Worm (Caenorhabditis elegans) whole organism, L4/young adult: ENCODE results near the gene F26G1.10.

ENCODE experiments used
- W03F9.2 ChIP-seq: fragments of 150-350 bp; optimal IDR thresholded peaks from 2 replicates; lab custom pipeline; 2014; ENCODE audit warnings: missing biosample characterization, missing genetic modification characterization
- dao-5 ChIP-seq: sonication (generic microtip); optimal IDR thresholded peaks from 2 replicates; lab custom pipeline; 2016; ENCODE audit warnings: missing genotype, missing genetic modification characterization, moderate library complexity, missing compliant biosample characterization
- him-1 ChIP-seq: sonication (generic microtip); optimal IDR thresholded peaks from 2 replicates; lab custom pipeline; 2016; ENCODE audit warnings: missing genotype, missing genetic modification reagents, missing genetic modification characterization, missing compliant biosample characterization

F26G1.10 gene

DNA sequence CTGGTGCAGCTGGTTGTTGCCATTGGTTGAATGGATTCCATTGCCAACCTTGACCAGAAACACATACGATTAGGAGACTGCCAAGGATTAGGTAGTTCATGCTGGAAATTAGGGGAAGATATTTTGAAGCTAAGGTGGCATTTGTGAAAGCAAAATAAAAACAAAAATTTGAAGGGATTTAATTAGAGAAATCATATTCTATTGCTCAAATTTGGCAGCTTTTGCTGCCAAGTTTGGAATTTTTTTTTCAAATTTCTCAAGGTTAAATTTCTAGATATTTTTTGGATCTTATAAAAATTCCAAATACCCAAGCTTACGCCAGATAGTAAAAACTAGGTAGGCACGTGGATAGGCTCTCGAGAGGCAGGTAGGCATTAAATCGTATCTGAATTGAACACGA, 2.9 kb upstream of the F26G1.10 start, which contains the start of gene F26G1.5:
Gene F26G1.5 (minus strand): TSS at position 101 of the 400 bp plus-strand sequence.
- no peak for TF ChIP-seq dao-5 (tag; lab: Kevin White, UChicago)
- no peak for TF ChIP-seq him-1 (tag; lab: Kevin White, UChicago)
- TF ChIP-seq W03F9.2 (tag; lab: Kevin White, UChicago) = no peak

DNA sequence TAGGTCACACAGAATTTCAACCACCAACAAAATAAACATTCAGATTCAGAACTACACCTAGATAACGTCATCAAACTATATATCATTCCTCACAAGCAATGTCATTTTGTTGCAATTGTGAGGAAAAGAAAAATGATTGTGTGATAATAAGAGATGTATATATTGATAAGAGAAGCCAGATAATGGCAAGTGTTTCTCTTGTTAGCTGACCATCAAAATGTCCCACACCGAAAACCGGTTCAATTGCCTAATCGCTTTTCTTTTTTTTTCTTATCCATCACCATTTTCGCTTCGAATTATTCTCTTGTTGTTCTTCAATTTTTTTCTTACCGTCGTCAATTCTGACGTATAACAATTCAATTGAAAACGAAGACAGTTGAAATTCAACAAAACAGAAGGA, 1.7 kb upstream of the F26G1.10 start:
- TF ChIP-seq W03F9.2 (tag; lab: Kevin White, UChicago) (no peak), dao-5 (tag; lab: Kevin White, UChicago) (no peak), him-1 (tag; lab: Kevin White, UChicago) (no peak)

DNA sequence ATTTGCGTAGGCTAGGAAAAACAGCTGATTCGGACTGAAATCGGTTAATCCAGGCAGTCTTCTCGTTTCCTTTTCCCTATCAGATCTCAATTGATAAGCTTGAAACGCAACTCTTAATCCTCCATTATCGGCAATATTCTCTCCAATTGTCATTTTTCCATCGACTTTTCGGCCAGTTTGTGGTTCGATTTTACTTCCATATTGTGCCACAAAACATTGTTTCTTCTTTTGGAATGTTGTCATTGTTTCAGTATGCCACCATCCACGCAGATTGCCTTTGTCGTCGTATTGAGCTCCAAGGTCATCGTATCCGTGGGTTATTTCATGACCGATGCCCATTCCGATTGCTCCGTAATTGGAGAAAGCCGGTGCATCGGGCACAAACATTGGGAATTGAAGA, 1.6 kb downstream of the F26G1.10 start:
- TF ChIP-seq W03F9.2 (tag; lab: Kevin White, UChicago) (no peak), dao-5 (tag; lab: Kevin White, UChicago) (no peak), him-1 (tag; lab: Kevin White, UChicago) (no peak)

DNA sequence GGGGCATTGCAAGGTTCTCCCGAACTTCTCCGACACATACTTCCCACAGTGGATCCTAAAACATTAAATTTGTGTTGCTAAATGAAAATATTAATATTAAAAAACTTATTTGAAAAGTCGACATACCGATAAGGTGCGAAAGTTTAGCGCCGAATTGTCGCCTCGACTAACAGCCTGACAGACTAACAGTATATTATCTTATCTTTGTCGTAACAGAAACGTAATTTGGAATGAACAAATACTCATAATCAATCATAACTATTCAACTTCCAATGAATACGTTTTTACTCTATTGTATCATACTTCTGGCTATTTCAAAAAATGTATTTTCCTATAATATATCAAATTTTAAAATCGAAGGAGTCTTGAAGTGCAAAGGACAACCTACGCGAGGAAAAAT, 2.8 kb downstream of the F26G1.10 start, which contains the start of gene F26G1.11:
Gene F26G1.11 (plus strand): TSS at position 205 of the 400 bp plus-strand sequence.
- no peak for TF ChIP-seq him-1 (tag; lab: Kevin White, UChicago)
- no peak for TF ChIP-seq dao-5 (tag; lab: Kevin White, UChicago)
- no peak for TF ChIP-seq W03F9.2 (tag; lab: Kevin White, UChicago)

DNA sequence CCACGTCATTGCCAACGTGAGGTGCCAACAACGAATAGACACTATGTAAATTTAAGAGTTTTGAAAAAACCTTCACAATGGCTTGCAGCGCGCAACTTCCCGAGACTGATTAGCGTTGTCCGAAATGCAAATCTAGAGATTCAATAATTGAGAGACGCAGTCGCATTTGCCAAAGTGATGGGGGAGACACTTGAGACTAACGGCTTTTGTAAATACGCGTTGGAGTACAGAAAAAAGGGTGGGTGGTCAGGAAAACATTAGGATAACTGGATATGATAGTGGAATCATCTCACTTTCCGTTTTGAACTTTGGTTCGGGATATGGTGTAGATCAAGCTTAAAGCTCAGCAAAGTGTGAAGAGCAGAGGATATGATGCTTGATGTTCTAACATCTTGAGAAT, 5.6 kb downstream of the F26G1.10 start:
- TF ChIP-seq W03F9.2 (tag; lab: Kevin White, UChicago) = no peak
- TF ChIP-seq dao-5 (tag; lab: Kevin White, UChicago) = no peak
- TF ChIP-seq him-1 (tag; lab: Kevin White, UChicago) = no peak

DNA sequence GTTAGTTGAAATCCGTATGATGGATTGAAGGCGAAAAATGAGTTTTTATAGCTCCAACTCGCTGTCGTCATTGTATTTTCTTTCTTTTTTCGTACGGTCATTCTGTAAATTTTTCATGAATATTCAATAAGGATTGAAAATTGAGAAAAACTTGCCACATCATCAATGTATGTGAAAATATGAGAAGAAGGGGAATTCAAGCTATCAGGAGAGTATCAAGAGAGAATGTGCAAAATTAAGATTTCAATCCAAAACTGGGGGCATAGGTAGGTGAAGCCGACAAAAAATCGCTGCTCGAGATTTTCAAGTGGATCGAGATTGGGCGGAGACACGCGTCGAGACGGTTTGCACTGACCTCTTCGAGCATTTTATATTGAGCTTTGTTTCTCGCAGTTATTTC, 10.3 kb downstream of the F26G1.10 start, which contains the start of gene nep-12:
Gene nep-12 (minus strand): TSS at position 101 of the 400 bp plus-strand sequence.
- no peak for TF ChIP-seq him-1 (tag; lab: Kevin White, UChicago)
- no peak for TF ChIP-seq dao-5 (tag; lab: Kevin White, UChicago)
- TF ChIP-seq W03F9.2 (tag; lab: Kevin White, UChicago) = no peak

DNA sequence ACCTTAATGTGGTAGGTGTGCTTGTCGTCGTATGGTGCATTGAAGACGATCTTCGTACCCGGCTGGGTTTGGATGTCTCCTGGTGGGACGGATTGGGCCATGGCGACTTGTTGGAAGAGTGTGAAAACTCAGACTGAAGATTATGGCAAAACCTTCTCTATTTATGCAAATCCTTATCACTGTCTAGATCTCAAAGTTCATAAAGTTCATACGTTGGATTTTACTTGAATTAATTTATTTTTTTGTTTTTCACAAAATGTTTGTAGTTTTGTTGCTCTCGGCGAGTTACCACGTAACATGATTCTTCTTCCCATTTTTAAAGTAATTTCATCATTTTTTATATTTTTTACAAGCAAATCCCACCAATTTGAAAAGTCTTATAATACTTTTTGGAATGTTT, 12.0 kb downstream of the F26G1.10 start, which contains the start of gene msp-3:
Gene msp-3 (minus strand): TSS at position 101 of the 400 bp plus-strand sequence.
- no peak for TF ChIP-seq him-1 (tag; lab: Kevin White, UChicago)
- TF ChIP-seq dao-5 (tag; lab: Kevin White, UChicago) = no peak
- TF ChIP-seq W03F9.2 (tag; lab: Kevin White, UChicago) = no peak

DNA sequence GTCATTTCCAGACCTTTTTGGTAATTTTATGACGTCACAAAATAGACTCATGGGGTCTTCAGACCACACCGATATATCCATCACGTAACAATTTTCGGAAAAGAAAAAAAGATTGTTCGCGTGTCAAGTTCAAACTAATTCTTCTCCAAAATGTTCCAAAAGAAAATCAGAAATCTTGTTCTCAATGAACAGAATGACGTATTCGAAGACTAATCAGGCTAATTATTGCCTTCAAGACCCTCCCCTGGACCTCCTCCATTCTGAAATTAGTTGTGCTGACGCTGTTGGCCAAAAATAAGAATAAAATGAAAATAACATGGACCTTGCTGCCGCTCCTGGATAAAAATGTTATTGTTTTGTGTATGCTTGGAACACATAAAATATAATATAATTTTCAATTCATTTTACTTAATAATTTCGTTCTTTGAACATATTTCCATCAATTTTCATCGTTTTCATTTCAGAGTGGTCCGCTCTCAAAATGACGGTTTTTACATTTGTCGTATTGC, 15.7 kb downstream of the F26G1.10 start, which contains the start of gene F26G1.15:
Gene F26G1.15 (plus strand): TSS at position 459 of the 509 bp plus-strand sequence.
- no peak for TF ChIP-seq W03F9.2 (tag; lab: Kevin White, UChicago)
- no peak for TF ChIP-seq him-1 (tag; lab: Kevin White, UChicago)
- TF ChIP-seq dao-5 (tag; lab: Kevin White, UChicago) = no peak

DNA sequence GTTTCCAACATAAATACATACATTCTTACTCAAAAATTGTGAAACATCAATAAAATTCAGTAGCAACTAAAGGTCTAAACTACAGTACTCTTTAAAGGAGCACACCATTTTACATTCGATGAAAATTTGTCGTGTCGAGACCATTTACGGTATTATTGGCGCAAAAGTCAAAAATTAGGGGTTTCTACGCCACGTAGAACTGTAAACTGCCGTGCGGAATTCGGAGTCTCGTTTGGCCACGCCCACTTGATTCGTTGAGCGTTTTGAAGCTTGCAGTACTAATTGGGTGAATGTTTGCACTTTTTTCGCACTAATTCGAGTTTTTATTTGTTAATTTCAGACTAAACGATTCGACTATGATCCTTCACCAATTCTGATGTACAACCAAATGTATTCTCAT, 16.5 kb downstream of the F26G1.10 start:
- no peak for TF ChIP-seq W03F9.2 (tag; lab: Kevin White, UChicago)

DNA sequence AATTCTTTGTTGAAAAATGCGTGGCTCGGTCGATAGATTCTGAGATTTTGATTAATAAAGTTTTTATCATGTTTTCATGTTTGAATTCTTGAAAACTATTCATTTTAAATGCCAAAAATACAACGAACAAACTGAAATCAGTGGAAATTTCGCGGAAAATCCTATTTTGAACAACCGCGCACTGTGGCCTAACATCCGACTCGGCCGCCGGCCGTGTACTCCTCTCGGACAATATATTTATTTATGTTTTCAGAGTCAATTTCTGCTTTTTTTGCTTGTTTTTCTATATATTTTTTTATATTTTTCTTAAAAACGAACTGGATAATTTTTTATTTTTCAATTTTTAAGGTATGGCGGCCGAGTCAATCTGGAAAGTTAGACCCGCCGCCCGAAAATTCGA, 17.1 kb downstream of the F26G1.10 start, which contains the start of gene F26G1.1:
Gene F26G1.1 (plus strand): TSS at position 347 of the 400 bp plus-strand sequence.
- TF ChIP-seq dao-5 (tag; lab: Kevin White, UChicago) (no peak), him-1 (tag; lab: Kevin White, UChicago) (peak; percentile 3), W03F9.2 (tag; lab: Kevin White, UChicago) (peak; percentile 22)

DNA sequence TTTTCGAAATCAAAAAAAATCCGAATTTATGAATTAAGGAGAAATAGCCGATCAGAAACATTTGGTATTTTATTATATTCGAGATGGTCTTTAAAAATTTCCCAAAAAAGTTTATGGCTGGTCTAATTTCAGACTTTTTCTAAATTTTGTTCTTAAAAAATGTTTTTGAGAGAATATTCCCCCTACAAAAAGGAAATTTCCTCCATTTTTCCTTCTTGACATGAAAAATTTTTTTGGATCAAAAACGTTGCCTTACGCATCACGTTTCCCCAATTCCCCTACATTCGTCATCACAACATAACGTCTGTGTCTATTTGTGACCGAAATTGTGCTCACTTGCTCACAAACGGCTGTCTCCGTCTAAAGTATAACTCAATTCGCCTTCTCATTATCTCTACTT, 19.1 kb downstream of the F26G1.10 start:
- TF ChIP-seq W03F9.2 (tag; lab: Kevin White, UChicago) (no peak), him-1 (tag; lab: Kevin White, UChicago) (no peak), dao-5 (tag; lab: Kevin White, UChicago) (no peak)

DNA sequence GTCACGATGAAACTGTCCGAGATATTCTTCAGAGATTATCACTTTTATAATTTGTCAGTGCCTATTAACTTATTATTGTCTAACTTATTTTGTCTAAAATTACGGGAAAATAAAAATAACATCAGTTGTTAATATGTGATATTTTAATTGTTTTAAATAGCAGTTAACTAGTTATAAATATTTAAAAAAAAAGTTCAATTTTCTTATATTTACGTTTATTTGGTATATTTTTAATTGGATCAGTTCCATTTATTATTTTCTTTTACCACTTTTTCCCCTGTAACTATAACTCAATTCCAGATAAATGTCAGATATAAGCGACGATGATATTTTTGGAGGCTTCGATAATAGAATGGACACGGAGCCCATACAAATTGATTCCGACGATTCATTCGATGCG, 21.3 kb downstream of the F26G1.10 start, which contains the start of gene C33F10.4:
Gene C33F10.4 (plus strand): TSS at position 301 of the 400 bp plus-strand sequence.
- no peak for TF ChIP-seq dao-5 (tag; lab: Kevin White, UChicago)
- no peak for TF ChIP-seq W03F9.2 (tag; lab: Kevin White, UChicago)
- no peak for TF ChIP-seq him-1 (tag; lab: Kevin White, UChicago)

DNA sequence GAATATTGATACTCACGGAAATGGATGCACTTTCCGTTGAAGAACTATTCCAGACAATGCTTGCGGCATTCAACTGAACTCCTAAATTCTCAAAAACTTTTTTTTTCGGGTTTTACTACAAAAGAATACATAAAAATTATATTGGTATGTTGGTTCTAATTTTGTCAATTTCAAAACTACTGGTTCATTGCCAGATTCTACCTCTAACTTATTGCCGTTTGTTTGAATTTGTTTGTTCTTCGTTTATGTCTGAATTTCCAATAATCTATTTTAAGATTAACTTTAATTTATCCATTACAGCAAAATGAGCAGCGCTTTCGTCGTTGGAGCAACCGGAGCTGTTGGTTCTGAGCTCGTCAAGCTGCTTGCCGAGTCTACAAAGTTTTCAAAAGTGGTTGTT, 22.9 kb downstream of the F26G1.10 start, which contains the start of gene C33F10.14:
Gene C33F10.14 (plus strand): TSS at position 301 of the 400 bp plus-strand sequence.
- no peak for TF ChIP-seq W03F9.2 (tag; lab: Kevin White, UChicago)
- TF ChIP-seq him-1 (tag; lab: Kevin White, UChicago) = no peak
- TF ChIP-seq dao-5 (tag; lab: Kevin White, UChicago) = no peak

DNA sequence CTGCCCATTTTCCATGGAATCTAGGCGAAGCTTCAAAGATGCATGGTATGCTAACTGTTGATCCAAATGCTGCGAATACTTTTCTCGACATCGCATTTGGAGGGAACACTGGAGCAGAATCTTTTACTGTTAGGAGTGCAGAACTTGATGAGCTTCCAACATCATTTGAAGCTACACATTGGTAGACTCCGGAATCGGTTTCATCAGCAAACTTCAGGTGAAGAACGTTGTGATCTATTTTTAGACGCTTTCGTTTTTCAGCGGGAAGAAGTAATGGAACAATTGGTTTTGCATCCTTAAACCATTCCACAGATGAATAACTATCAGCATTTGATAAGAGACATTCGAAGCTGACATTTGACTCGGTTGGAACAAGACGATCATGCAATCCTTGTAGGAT, 26.3 kb downstream of the F26G1.10 start:
- TF ChIP-seq W03F9.2 (tag; lab: Kevin White, UChicago) = no peak
- TF ChIP-seq dao-5 (tag; lab: Kevin White, UChicago) = no peak
- TF ChIP-seq him-1 (tag; lab: Kevin White, UChicago) = no peak
